Fruit fly (Drosophila melanogaster) whole organism, prepupa: ENCODE measurements around the gene CG33090.

ENCODE experiments used
- CG10631 ChIP-seq: fragments of 200-800 bp; sonication (Bioruptor generic); optimal IDR thresholded peaks from 2 replicates; lab custom pipeline; 2016; ENCODE audit warnings: missing biosample characterization, missing genetic modification characterization
- CG10669 ChIP-seq: fragments of 200-800 bp; sonication (Bioruptor generic); optimal IDR thresholded peaks from 3 replicates; lab custom pipeline; 2018; ENCODE audit warnings: missing biosample characterization, mild to moderate bottlenecking, missing genetic modification characterization, moderate library complexity
- CG11294 ChIP-seq: fragments of 200-800 bp; sonication (Bioruptor generic); IDR thresholded peaks from 2 replicates; pipeline ENCODE4 v1.3.6; 2022; ENCODE audit warnings: missing biosample characterization, missing genetic modification characterization
- CG11902 ChIP-seq: fragments of 200-800 bp; sonication (Bioruptor generic); optimal IDR thresholded peaks from 3 replicates; lab custom pipeline; 2016; ENCODE audit warnings: missing biosample characterization, missing genetic modification characterization
- CG1621 ChIP-seq: fragments of 200-800 bp; sonication (Bioruptor generic); optimal IDR thresholded peaks from 3 replicates; lab custom pipeline; 2018; ENCODE audit warnings: missing biosample characterization, mild to moderate bottlenecking, missing genetic modification characterization
- CG16779 ChIP-seq: fragments of 200-800 bp; sonication (Bioruptor generic); optimal IDR thresholded peaks from 3 replicates; lab custom pipeline; 2017; ENCODE audit warnings: missing biosample characterization, mild to moderate bottlenecking, missing genetic modification characterization
- CG31627 ChIP-seq: fragments of 200-800 bp; sonication (Bioruptor generic); optimal IDR thresholded peaks from 3 replicates; lab custom pipeline; 2016; ENCODE audit warnings: missing biosample characterization, missing genetic modification characterization
- CG32006 ChIP-seq: fragments of 200-800 bp; sonication (Bioruptor generic); optimal IDR thresholded peaks from 3 replicates; lab custom pipeline; 2017; ENCODE audit warnings: missing biosample characterization, mild to moderate bottlenecking, missing genetic modification characterization
- CG34406 ChIP-seq: fragments of 200-800 bp; sonication (Bioruptor generic); optimal IDR thresholded peaks from 3 replicates; lab custom pipeline; 2016; ENCODE audit warnings: missing biosample characterization, missing genetic modification characterization
- CG3919 ChIP-seq: fragments of 200-800 bp; sonication (Bioruptor generic); optimal IDR thresholded peaks from 3 replicates; lab custom pipeline; 2016; ENCODE audit warnings: missing biosample characterization, missing genetic modification characterization
- CG4318 ChIP-seq: fragments of 200-800 bp; sonication (Bioruptor generic); optimal IDR thresholded peaks from 3 replicates; lab custom pipeline; 2017; ENCODE audit warnings: missing biosample characterization, mild to moderate bottlenecking, missing genetic modification characterization
- CG6276 ChIP-seq: fragments of 200-800 bp; sonication (Bioruptor generic); optimal IDR thresholded peaks from 2 replicates; lab custom pipeline; 2017; ENCODE audit warnings: missing biosample characterization, mild to moderate bottlenecking, missing genetic modification characterization
- CG6792 ChIP-seq: fragments of 200-800 bp; sonication (Bioruptor generic); optimal IDR thresholded peaks from 3 replicates; lab custom pipeline; 2016; ENCODE audit warnings: missing biosample characterization, missing genetic modification characterization
- CG6808 ChIP-seq: fragments of 200-800 bp; sonication (Bioruptor generic); optimal IDR thresholded peaks from 3 replicates; lab custom pipeline; 2017; ENCODE audit warnings: missing biosample characterization, missing genetic modification characterization, mild to moderate bottlenecking, moderate library complexity, missing genetic modification reagents
- CG6854 ChIP-seq: fragments of 200-800 bp; sonication (Bioruptor generic); optimal IDR thresholded peaks from 2 replicates; lab custom pipeline; 2017; ENCODE audit warnings: missing biosample characterization, mild to moderate bottlenecking, missing genetic modification characterization
- CG8119 ChIP-seq: fragments of 200-800 bp; sonication (Bioruptor generic); IDR thresholded peaks from 3 replicates; pipeline ENCODE4 v1.3.6; 2022; ENCODE audit warnings: missing biosample characterization, missing genetic modification characterization
- CG8632 ChIP-seq: fragments of 200-800 bp; sonication (Bioruptor generic); optimal IDR thresholded peaks from 3 replicates; lab custom pipeline; 2016; ENCODE audit warnings: missing biosample characterization, missing genetic modification characterization
- Eip75B ChIP-seq: fragments of 200-800 bp; sonication (Bioruptor generic); optimal IDR thresholded peaks from 3 replicates; lab custom pipeline; 2016; ENCODE audit warnings: missing biosample characterization, missing genetic modification characterization
- Eip78C ChIP-seq: fragments of 200-800 bp; sonication (Bioruptor generic); peaks from one replicate; lab custom pipeline; 2016; ENCODE audit warnings: missing biosample characterization, missing genetic modification characterization
- Eip93F ChIP-seq: fragments of 200-800 bp; sonication (Bioruptor generic); optimal IDR thresholded peaks from 2 replicates; lab custom pipeline; 2016; ENCODE audit warnings: missing biosample characterization, mild to moderate bottlenecking, missing genetic modification characterization
- Ets21C ChIP-seq: fragments of 200-800 bp; sonication (Bioruptor generic); optimal IDR thresholded peaks from 3 replicates; lab custom pipeline; 2016; ENCODE audit warnings: missing biosample characterization, missing genetic modification characterization
- Ets96B ChIP-seq: fragments of 200-800 bp; optimal IDR thresholded peaks from 2 replicates; lab custom pipeline; 2019; ENCODE audit warnings: missing biosample characterization, mild to moderate bottlenecking, missing genetic modification characterization, moderate library complexity
- Hr39 ChIP-seq: fragments of 200-800 bp; sonication (Bioruptor generic); optimal IDR thresholded peaks from 2 replicates; lab custom pipeline; 2016; ENCODE audit warnings: missing biosample characterization, missing genetic modification characterization
- Lpt ChIP-seq: fragments of 200-800 bp; sonication (Bioruptor generic); optimal IDR thresholded peaks from 3 replicates; lab custom pipeline; 2016; ENCODE audit warnings: missing biosample characterization, missing genetic modification characterization
- Met ChIP-seq: fragments of 200-800 bp; sonication (Bioruptor generic); optimal IDR thresholded peaks from 3 replicates; lab custom pipeline; 2016; ENCODE audit warnings: missing biosample characterization, missing genetic modification characterization
- OdsH ChIP-seq: fragments of 200-800 bp; sonication (Bioruptor generic); optimal IDR thresholded peaks from 3 replicates; lab custom pipeline; 2016; ENCODE audit warnings: missing biosample characterization, missing genetic modification characterization
- Smox ChIP-seq: fragments of 200-800 bp; sonication (Bioruptor generic); optimal IDR thresholded peaks from 3 replicates; lab custom pipeline; 2016; ENCODE audit warnings: missing biosample characterization, missing genetic modification characterization
- Sox14 ChIP-seq: fragments of 200-800 bp; sonication (Bioruptor generic); optimal IDR thresholded peaks from 3 replicates; lab custom pipeline; 2016; ENCODE audit warnings: missing biosample characterization, missing genetic modification characterization
- achi ChIP-seq: fragments of 200-800 bp; sonication (Bioruptor generic); optimal IDR thresholded peaks from 3 replicates; lab custom pipeline; 2016; ENCODE audit warnings: missing biosample characterization, missing genetic modification characterization
- acj6 ChIP-seq: fragments of 200-800 bp; sonication (Bioruptor generic); optimal IDR thresholded peaks from 3 replicates; lab custom pipeline; 2016; ENCODE audit warnings: missing biosample characterization, missing genetic modification characterization
- cyc ChIP-seq: fragments of 200-800 bp; sonication (Bioruptor generic); optimal IDR thresholded peaks from 3 replicates; lab custom pipeline; 2016; ENCODE audit warnings: missing biosample characterization, missing genetic modification characterization
- dac ChIP-seq: fragments of 200-800 bp; sonication (Bioruptor generic); optimal IDR thresholded peaks from 2 replicates; lab custom pipeline; 2017; ENCODE audit warnings: missing biosample characterization, mild to moderate bottlenecking, missing genetic modification characterization
- dsx ChIP-seq: fragments of 200-800 bp; optimal IDR thresholded peaks from 3 replicates; lab custom pipeline; 2019; ENCODE audit warnings: missing biosample characterization, mild to moderate bottlenecking, missing genetic modification characterization, moderate library complexity; ENCODE audit not compliant: poor library complexity, severe bottlenecking
- eg ChIP-seq: fragments of 200-800 bp; sonication (Bioruptor generic); IDR thresholded peaks from 3 replicates; pipeline ENCODE4 v1.3.6; 2022; ENCODE audit warnings: missing biosample characterization, missing genetic modification characterization
- fd59A ChIP-seq: fragments of 200-800 bp; sonication (Bioruptor generic); optimal IDR thresholded peaks from 2 replicates; lab custom pipeline; 2017; ENCODE audit warnings: missing biosample characterization, mild to moderate bottlenecking, missing genetic modification characterization, missing genetic modification reagents
- fd85E ChIP-seq: fragments of 200-800 bp; sonication (Bioruptor generic); optimal IDR thresholded peaks from 3 replicates; lab custom pipeline; 2016; ENCODE audit warnings: missing biosample characterization, missing genetic modification characterization
- lz ChIP-seq: fragments of 200-800 bp; sonication (Bioruptor generic); optimal IDR thresholded peaks from 3 replicates; lab custom pipeline; 2016; ENCODE audit warnings: missing biosample characterization, missing genetic modification characterization
- net ChIP-seq: fragments of 200-800 bp; sonication (Bioruptor generic); optimal IDR thresholded peaks from 3 replicates; lab custom pipeline; 2016; ENCODE audit warnings: missing biosample characterization, missing genetic modification characterization
- pdm3 ChIP-seq: fragments of 200-800 bp; sonication (Bioruptor generic); optimal IDR thresholded peaks from 3 replicates; lab custom pipeline; 2016; ENCODE audit warnings: missing biosample characterization, missing genetic modification characterization
- salr ChIP-seq, 2 experiments: fragments of 200-800 bp; sonication (Bioruptor generic); optimal IDR thresholded peaks; 3 replicates each; lab custom pipeline; 2016 to 2018; ENCODE audit warnings: missing biosample characterization in 2 of 2, missing genetic modification characterization in 2 of 2, mild to moderate bottlenecking in 1 of 2
- spab ChIP-seq: fragments of 200-800 bp; sonication (Bioruptor generic); optimal IDR thresholded peaks from 2 replicates; lab custom pipeline; 2017; ENCODE audit warnings: missing biosample characterization, mild to moderate bottlenecking, missing genetic modification characterization, missing genetic modification reagents
- ss ChIP-seq, 2 experiments: fragments of 200-800 bp; sonication (Bioruptor generic); optimal IDR thresholded peaks; 2 replicates in 1 of 2; 3 replicates in 1 of 2; lab custom pipeline; 2017 to 2018; ENCODE audit warnings: mild to moderate bottlenecking in 2 of 2, missing biosample characterization in 2 of 2, missing genetic modification characterization in 2 of 2, moderate library complexity in 1 of 2
- svp ChIP-seq: fragments of 200-800 bp; sonication (Bioruptor generic); peaks from one replicate; lab custom pipeline; 2016; ENCODE audit warnings: missing biosample characterization, missing genetic modification characterization
- topi ChIP-seq: fragments of 200-800 bp; sonication (Bioruptor generic); optimal IDR thresholded peaks from 3 replicates; lab custom pipeline; 2016; ENCODE audit warnings: missing biosample characterization, missing genetic modification characterization
- vri ChIP-seq: fragments of 200-800 bp; sonication (Bioruptor generic); optimal IDR thresholded peaks from 3 replicates; lab custom pipeline; 2016; ENCODE audit warnings: missing biosample characterization, mild to moderate bottlenecking, missing genetic modification characterization

Gene CG33090

dm6 chr2L:14369933-14370776, 36.2 kb downstream of the CG33090 start (continued):
- peak; percentile 78 for TF ChIP-seq CG11902
- peak; percentile 97 for TF ChIP-seq CG6276 (GFP tag; lab: Kevin White, UChicago)
- peak; percentile 92 for TF ChIP-seq dac (GFP tag; lab: Kevin White, UChicago)
- TF ChIP-seq CG11294 (GFP tag; lab: Robert Waterston, UW), result peak; percentile 91
- TF ChIP-seq CG10631 (GFP tag; lab: Kevin White, UChicago), result peak; percentile 94
- peak; percentile 96 for TF ChIP-seq net (GFP tag; lab: Kevin White, UChicago)
- peak; percentile 96 for TF ChIP-seq lz (GFP tag; lab: Kevin White, UChicago)
- peak; percentile 93 for TF ChIP-seq achi (GFP tag; lab: Kevin White, UChicago)
- peak; percentile 94 for TF ChIP-seq CG4318 (GFP tag; lab: Kevin White, UChicago)
- peak; percentile 97 for TF ChIP-seq OdsH (GFP tag; lab: Kevin White, UChicago)
- TF ChIP-seq CG31627 (GFP tag; lab: Kevin White, UChicago), result peak; percentile 96
- peak; percentile 95 for TF ChIP-seq Smox (GFP tag; lab: Kevin White, UChicago)
- peak; percentile 83 for TF ChIP-seq CG3919 (GFP tag; lab: Kevin White, UChicago)
- peak; percentile 98 for TF ChIP-seq Hr39 (GFP tag; lab: Kevin White, UChicago)
- peak; percentile 92 for TF ChIP-seq CG16779 (tag; lab: Kevin White, UChicago)
- peak; percentile 93 for TF ChIP-seq CG1621
- TF ChIP-seq vri (GFP tag; lab: Kevin White, UChicago), result peak; percentile 92
- peak; percentile 48 to 97 for TF ChIP-seq ss (GFP tag; optimal IDR thresholded peaks at IDR 0.05; lab: Kevin White, UChicago)
- peak; percentile 80 for TF ChIP-seq Eip93F (GFP tag; lab: Kevin White, UChicago)
- TF ChIP-seq topi, result peak; percentile 85
- peak; percentile 95 for TF ChIP-seq pdm3 (GFP tag; lab: Kevin White, UChicago)
- peak; percentile 93 for TF ChIP-seq CG34406 (GFP tag; lab: Kevin White, UChicago)
- peak; percentile 95 for TF ChIP-seq Eip78C (GFP tag; lab: Kevin White, UChicago)
- peak; percentile 96 for TF ChIP-seq CG6792 (GFP tag; lab: Kevin White, UChicago)
- peak; percentile 94 for TF ChIP-seq Lpt (GFP tag; lab: Kevin White, UChicago)
- TF ChIP-seq svp (GFP tag; lab: Kevin White, UChicago), result peak; percentile 96
- peak; percentile 93 for TF ChIP-seq Ets21C (GFP tag; lab: Kevin White, UChicago)

DNA sequence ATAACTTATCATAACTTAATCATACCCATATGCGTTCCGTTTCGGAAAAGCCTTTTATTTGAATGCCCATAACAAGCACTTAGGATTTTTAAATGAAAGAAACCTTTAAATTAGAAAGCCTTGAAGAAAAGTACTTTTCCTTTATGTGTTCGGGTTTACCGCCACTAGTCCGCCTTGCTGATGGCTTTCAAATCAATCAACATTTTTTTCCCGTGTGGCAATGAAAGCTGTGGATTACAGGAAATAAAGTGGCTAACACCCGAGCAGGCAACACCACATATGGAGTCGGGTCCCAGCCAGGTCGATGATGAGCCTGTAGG, 36.8 kb downstream of the CG33090 start:
- TF ChIP-seq CG8119 (GFP tag; lab: Robert Waterston, UW) (peak; percentile 63), Sox14 (GFP tag; lab: Kevin White, UChicago) (no peak), Ets21C (GFP tag; lab: Kevin White, UChicago) (no peak), CG32006 (peak; percentile 82), lz (GFP tag; lab: Kevin White, UChicago) (no peak), CG34406 (GFP tag; lab: Kevin White, UChicago) (no peak), Hr39 (GFP tag; lab: Kevin White, UChicago) (peak; percentile 6), fd59A (GFP tag; lab: Kevin White, UChicago) (no peak), achi (GFP tag; lab: Kevin White, UChicago) (peak; percentile 30), CG4318 (GFP tag; lab: Kevin White, UChicago) (peak; percentile 33), pdm3 (GFP tag; lab: Kevin White, UChicago) (peak; percentile 29), CG6808 (GFP tag; lab: Kevin White, UChicago) (no peak), CG6854 (GFP tag; lab: Kevin White, UChicago) (no peak), net (GFP tag; lab: Kevin White, UChicago) (no peak), Smox (GFP tag; lab: Kevin White, UChicago) (no peak), ss (GFP tag; optimal IDR thresholded peaks at IDR 0.05; lab: Kevin White, UChicago) (no peak), cyc (GFP tag; lab: Kevin White, UChicago) (no peak), CG10631 (GFP tag; lab: Kevin White, UChicago) (peak; percentile 5), eg (GFP tag; lab: Robert Waterston, UW) (0 out of 3 replicates have a peak, but pooled peaks have one; percentile 9), Met (GFP tag; lab: Kevin White, UChicago) (no peak), CG3919 (GFP tag; lab: Kevin White, UChicago) (no peak), Lpt (GFP tag; lab: Kevin White, UChicago) (peak; percentile 45), fd85E (GFP tag; lab: Kevin White, UChicago) (no peak), CG6276 (GFP tag; lab: Kevin White, UChicago) (peak; percentile 38), OdsH (GFP tag; lab: Kevin White, UChicago) (peak; percentile 13), vri (GFP tag; lab: Kevin White, UChicago) (no peak), dsx (GFP tag; lab: Kevin White, UChicago) (no peak), CG31627 (GFP tag; lab: Kevin White, UChicago) (peak; percentile 11), CG10669 (GFP tag; lab: Kevin White, UChicago) (peak; percentile 0), svp (GFP tag; lab: Kevin White, UChicago) (peak; percentile 44), CG11902 (no peak), spab (GFP tag; lab: Kevin White, UChicago) (no peak), Ets96B (tag; lab: Kevin White, UChicago) (no peak), salr (GFP tag; optimal IDR thresholded peaks at IDR 0.05; lab: Kevin White, UChicago) (peak in 1 of 2 experiments; percentile 48), acj6 (GFP tag; lab: Kevin White, UChicago) (no peak), CG8632 (GFP tag; lab: Kevin White, UChicago) (no peak), Eip75B (GFP tag; lab: Kevin White, UChicago) (no peak)
